Worm (Caenorhabditis elegans): ENCODE results near the gene R10E4.3.
A peak's percentile ranks its signal among the peaks of the same experiment; 100 is the strongest.

R10E4.3 gene

DNA sequence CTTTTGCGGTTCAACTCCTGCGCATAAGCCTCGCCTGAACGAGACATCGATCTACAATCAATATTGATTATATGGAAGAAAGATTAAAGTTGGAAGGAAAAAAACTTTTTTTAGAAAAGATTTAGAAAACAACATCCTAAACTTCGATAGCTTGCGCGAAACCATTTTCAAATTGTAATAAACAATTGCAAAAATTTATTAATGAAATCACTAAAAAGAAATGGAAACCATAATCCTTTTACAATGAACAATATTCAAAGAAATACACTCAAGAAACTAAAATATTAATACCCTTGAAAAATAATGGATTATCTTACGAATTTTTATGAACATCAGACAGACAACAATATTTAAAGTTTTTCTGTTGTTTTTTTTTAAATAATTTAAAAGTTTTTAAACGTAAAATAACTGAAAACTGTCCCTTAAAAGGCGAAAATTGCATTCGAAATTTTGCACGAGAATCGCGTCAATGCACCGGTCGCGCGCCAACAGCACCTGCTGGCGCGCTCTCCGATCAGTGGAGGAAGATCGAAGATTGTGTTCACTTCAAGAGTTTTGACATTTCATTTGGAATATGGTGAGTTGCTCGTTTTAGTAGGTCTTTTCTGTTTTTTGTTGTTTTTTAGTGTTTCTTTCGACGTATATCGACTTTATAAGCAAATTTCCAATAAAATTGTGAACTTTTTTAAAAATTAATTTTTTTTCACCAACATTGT, 17.9 kb downstream of the R10E4.3 start, which contains the start of the genes sftb-1 and R10E4.1 (continued):
- TF ChIP-seq alr-1 (tag; optimal IDR thresholded peaks at IDR 0.05) (no peak), nhr-77 (tag; optimal IDR thresholded peaks at IDR 0.05) (no peak), mab-5 (tag; optimal IDR thresholded peaks at IDR 0.05) (peak; percentile 34), ZK546.5 (tag; optimal IDR thresholded peaks at IDR 0.05) (no peak), skn-1 (tag; optimal IDR thresholded peaks at IDR 0.05) (no peak), nhr-129 (tag; optimal IDR thresholded peaks at IDR 0.05) (peak; percentile 42), zag-1 (tag; optimal IDR thresholded peaks at IDR 0.05) (no peak), nhr-6 (tag; optimal IDR thresholded peaks at IDR 0.05) (no peak), nhr-21 (tag; optimal IDR thresholded peaks at IDR 0.05) (peak; percentile 49)

DNA sequence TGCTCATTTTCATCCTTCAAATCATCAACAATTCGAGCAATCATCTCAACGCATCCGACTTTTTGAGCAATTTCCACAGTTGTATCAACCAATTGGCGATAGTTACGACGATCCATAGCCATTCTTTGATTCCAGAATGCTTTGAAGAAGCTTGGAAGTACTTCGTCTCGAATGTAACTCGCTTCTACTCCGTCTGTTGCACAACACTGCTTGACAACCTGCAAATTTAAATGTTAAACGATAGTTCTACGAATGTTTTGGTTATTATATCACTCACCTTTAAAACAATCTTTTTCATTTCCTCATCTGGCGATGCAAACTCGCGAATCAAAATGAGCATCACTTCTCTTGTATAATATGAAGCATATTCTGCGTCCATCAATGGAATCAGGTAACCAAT, 21.4 kb downstream of the R10E4.3 start:
- no peak for TF ChIP-seq fos-1 (tag; optimal IDR thresholded peaks at IDR 0.05)
- TF ChIP-seq snpc-4 (tag; optimal IDR thresholded peaks at IDR 0.05): no peak
- TF ChIP-seq ama-1 (optimal IDR thresholded peaks at IDR 0.05): no peak
- no peak for TF ChIP-seq elt-3 (tag; optimal IDR thresholded peaks at IDR 0.05)
- TF ChIP-seq zag-1 (tag; optimal IDR thresholded peaks at IDR 0.05): no peak
- no peak for TF ChIP-seq R02D3.7 (tag; optimal IDR thresholded peaks at IDR 0.05)
- no peak for TF ChIP-seq skn-1 (tag; optimal IDR thresholded peaks at IDR 0.05)
- TF ChIP-seq nhr-77 (tag; optimal IDR thresholded peaks at IDR 0.05): no peak
- no peak for TF ChIP-seq sma-3 (GFP tag; optimal IDR thresholded peaks at IDR 0.05)

DNA sequence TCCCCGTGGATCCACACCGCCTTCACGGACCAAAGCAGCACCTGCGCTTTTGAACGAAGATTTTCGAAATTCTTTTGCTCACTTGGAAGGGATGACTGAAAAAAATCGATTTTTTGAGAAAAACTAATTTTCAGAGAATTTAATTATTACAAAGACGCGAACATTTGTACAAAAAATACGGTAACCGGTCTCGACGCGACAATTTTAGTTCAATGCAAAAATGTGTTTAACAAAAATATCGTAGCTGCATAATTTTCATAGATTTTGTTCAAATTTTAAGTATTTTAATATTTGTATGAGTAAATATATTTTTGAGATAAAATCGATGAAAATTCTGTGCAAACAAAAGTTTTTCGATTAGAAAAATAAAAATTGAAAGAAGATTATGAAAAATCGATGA, 24.2 kb downstream of the R10E4.3 start, which contains the start of gene T08A11.1:
T08A11.1 (minus strand) TSS at position 101 of the 400 bp plus-strand sequence.
- TF ChIP-seq sem-4 (tag; optimal IDR thresholded peaks at IDR 0.05): no peak
- no peak for TF ChIP-seq sma-9 (GFP tag; optimal IDR thresholded peaks at IDR 0.05)
- TF ChIP-seq sma-9 (tag; optimal IDR thresholded peaks at IDR 0.05): no peak
- TF ChIP-seq unc-62 (GFP tag; optimal IDR thresholded peaks at IDR 0.05): no peak
- no peak for TF ChIP-seq nhr-11 (tag; optimal IDR thresholded peaks at IDR 0.05)
- TF ChIP-seq ama-1 (optimal IDR thresholded peaks at IDR 0.05): no peak
- no peak for TF ChIP-seq blmp-1 (tag; optimal IDR thresholded peaks at IDR 0.05; ENCODE audit: insufficient read depth)
- TF ChIP-seq lsy-2 (tag; optimal IDR thresholded peaks at IDR 0.05): no peak
- TF ChIP-seq elt-1 (tag; optimal IDR thresholded peaks at IDR 0.05): no peak

DNA sequence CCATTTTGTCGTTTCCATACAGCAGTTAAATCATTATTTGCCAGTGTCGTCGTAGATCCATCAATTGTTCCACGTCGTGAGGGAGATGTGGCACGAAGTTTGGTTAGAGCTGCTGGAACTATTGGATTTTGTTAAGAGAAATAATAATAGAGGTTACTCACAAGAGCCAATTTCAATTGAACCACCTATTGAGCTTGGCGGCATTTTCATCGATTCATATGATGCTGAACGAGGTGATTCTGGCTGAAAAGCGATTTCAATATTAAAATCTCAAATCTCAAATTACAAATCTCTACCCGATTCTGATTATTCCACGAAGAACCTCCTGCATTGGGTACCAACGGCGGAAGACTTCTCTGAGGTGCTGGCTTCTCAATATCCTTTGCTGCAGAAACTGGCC, 29.4 kb downstream of the R10E4.3 start:
- TF ChIP-seq crh-2 (tag; optimal IDR thresholded peaks at IDR 0.05) (no peak), R02D3.7 (tag; optimal IDR thresholded peaks at IDR 0.05) (no peak), aly-2 (tag; optimal IDR thresholded peaks at IDR 0.05) (no peak), nhr-77 (tag; optimal IDR thresholded peaks at IDR 0.05) (no peak), skn-1 (tag; optimal IDR thresholded peaks at IDR 0.05) (no peak), lin-39 (tag; optimal IDR thresholded peaks at IDR 0.05) (no peak), nhr-10 (tag; optimal IDR thresholded peaks at IDR 0.05) (no peak), nhr-21 (tag; optimal IDR thresholded peaks at IDR 0.05) (no peak), elt-1 (tag; optimal IDR thresholded peaks at IDR 0.05) (no peak), nhr-23 (tag; optimal IDR thresholded peaks at IDR 0.05) (no peak), nhr-12 (tag; optimal IDR thresholded peaks at IDR 0.05) (no peak), nhr-6 (tag; optimal IDR thresholded peaks at IDR 0.05) (no peak), ztf-4 (tag; optimal IDR thresholded peaks at IDR 0.05) (no peak)

DNA sequence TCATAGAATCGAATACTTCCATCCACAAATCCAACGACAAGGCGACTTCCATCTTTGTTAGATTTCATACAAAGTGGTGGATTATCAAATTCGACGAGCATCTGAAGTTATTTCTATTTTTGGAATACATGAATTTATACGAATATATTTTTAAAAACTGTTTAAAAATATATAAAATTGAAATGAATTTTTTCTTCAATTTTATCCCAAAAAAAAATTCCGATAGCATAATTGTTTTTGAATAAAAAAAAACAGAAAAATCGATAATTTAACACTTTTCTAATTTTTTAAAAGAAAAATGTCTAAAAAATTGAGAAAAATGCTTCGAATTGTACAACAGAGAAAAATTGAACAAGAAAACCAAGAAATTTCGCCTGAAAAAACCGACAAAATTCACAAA, 39.7 kb downstream of the R10E4.3 start, which contains the start of gene Y44F5A.1:
Y44F5A.1 (minus strand) TSS at position 101 of the 400 bp plus-strand sequence.
- no peak for TF ChIP-seq dmd-4 (tag; optimal IDR thresholded peaks at IDR 0.05)
- no peak for TF ChIP-seq nhr-77 (tag; optimal IDR thresholded peaks at IDR 0.05)
- no peak for TF ChIP-seq mab-5 (tag; optimal IDR thresholded peaks at IDR 0.05)
- no peak for TF ChIP-seq skn-1 (tag; optimal IDR thresholded peaks at IDR 0.05)
- TF ChIP-seq Y55F3AM.14 (GFP tag; optimal IDR thresholded peaks at IDR 0.05): no peak
- no peak for TF ChIP-seq crh-2 (tag; optimal IDR thresholded peaks at IDR 0.05)
- no peak for TF ChIP-seq lsy-2 (tag; optimal IDR thresholded peaks at IDR 0.05)
- no peak for TF ChIP-seq lin-39 (tag; optimal IDR thresholded peaks at IDR 0.05)
- no peak for TF ChIP-seq nhr-23 (tag; optimal IDR thresholded peaks at IDR 0.05)
- no peak for TF ChIP-seq R02D3.7 (tag; optimal IDR thresholded peaks at IDR 0.05)
- TF ChIP-seq sma-9 (GFP tag; optimal IDR thresholded peaks at IDR 0.05): no peak
- TF ChIP-seq sma-9 (tag; optimal IDR thresholded peaks at IDR 0.05): no peak
- no peak for TF ChIP-seq C34F6.9 (tag; optimal IDR thresholded peaks at IDR 0.05)
- no peak for TF ChIP-seq alr-1 (tag; optimal IDR thresholded peaks at IDR 0.05)
- TF ChIP-seq lin-11 (tag; optimal IDR thresholded peaks at IDR 0.05): no peak
- no peak for TF ChIP-seq nhr-11 (tag; optimal IDR thresholded peaks at IDR 0.05)
- no peak for TF ChIP-seq gmeb-1 (tag; optimal IDR thresholded peaks at IDR 0.05)
- TF ChIP-seq nhr-12 (tag; optimal IDR thresholded peaks at IDR 0.05): no peak
- no peak for TF ChIP-seq ceh-82 (tag; optimal IDR thresholded peaks at IDR 0.05)
- TF ChIP-seq blmp-1 (tag; optimal IDR thresholded peaks at IDR 0.05; ENCODE audit: insufficient read depth): no peak
